Worm (Caenorhabditis elegans) whole organism, mixed stage, embryonic: ENCODE measurements around the gene C50C3.5.

Experiments used
- bed-3 ChIP-seq: fragments of 200-800 bp; sonication (Bioruptor generic); optimal IDR thresholded peaks from 3 replicates; lab custom pipeline; 2018; ENCODE audit warnings: mild to moderate bottlenecking, missing genetic modification characterization, moderate library complexity, missing compliant biosample characterization
- blmp-1 ChIP-seq: fragments of 150-350 bp; optimal IDR thresholded peaks from 2 replicates; lab custom pipeline; 2014; ENCODE audit warnings: missing biosample characterization, missing genetic modification characterization
- ceh-83 ChIP-seq: fragments of 200-800 bp; sonication (Bioruptor generic); optimal IDR thresholded peaks from 2 replicates; lab custom pipeline; 2018; ENCODE audit warnings: mild to moderate bottlenecking, missing genetic modification characterization, missing compliant biosample characterization
- elt-3 ChIP-seq: fragments of 150-350 bp; optimal IDR thresholded peaks from 2 replicates; lab custom pipeline; 2014; ENCODE audit warnings: missing biosample characterization, missing genetic modification characterization
- hlh-1 ChIP-seq: fragments of 150-350 bp; optimal IDR thresholded peaks from 2 replicates; lab custom pipeline; 2014; ENCODE audit warnings: missing biosample characterization, missing genetic modification reagents, missing genetic modification characterization
- lin-13 ChIP-seq: fragments of 150-350 bp; optimal IDR thresholded peaks from 2 replicates; lab custom pipeline; 2014; ENCODE audit warnings: missing biosample characterization, missing genetic modification characterization
- nhr-12 ChIP-seq: fragments of 150-350 bp; optimal IDR thresholded peaks from 2 replicates; lab custom pipeline; 2014; ENCODE audit warnings: missing biosample characterization, missing genetic modification characterization
- nhr-28 ChIP-seq: fragments of 150-350 bp; optimal IDR thresholded peaks from 2 replicates; lab custom pipeline; 2014; ENCODE audit warnings: missing biosample characterization, missing genetic modification characterization
- nhr-76 ChIP-seq: sonication (generic microtip); optimal IDR thresholded peaks from 2 replicates; lab custom pipeline; 2017; ENCODE audit warnings: missing biosample characterization, missing genetic modification characterization
- snpc-4 ChIP-seq: fragments of 150-350 bp; optimal IDR thresholded peaks from 2 replicates; lab custom pipeline; 2014; ENCODE audit warnings: missing biosample characterization, missing genetic modification characterization
- sptf-1 ChIP-seq: sonication (generic microtip); optimal IDR thresholded peaks from 2 replicates; lab custom pipeline; 2017; ENCODE audit warnings: mild to moderate bottlenecking, missing genetic modification characterization, moderate library complexity, missing compliant biosample characterization
- unc-39 ChIP-seq: fragments of 150-350 bp; optimal IDR thresholded peaks from 2 replicates; lab custom pipeline; 2014; ENCODE audit warnings: missing biosample characterization, missing genetic modification characterization
- unc-62 ChIP-seq: fragments of 150-350 bp; optimal IDR thresholded peaks from 2 replicates; lab custom pipeline; 2014; ENCODE audit warnings: missing biosample characterization, missing genetic modification reagents, missing genetic modification characterization

- TF ChIP-seq elt-3 (tag; lab: Kevin White, UChicago) (no peak), sptf-1 (tag; lab: Kevin White, UChicago) (no peak), nhr-76 (tag; lab: Kevin White, UChicago) (no peak), lin-13 (tag; lab: Kevin White, UChicago) (no peak), blmp-1 (no peak), ceh-83 (GFP tag; lab: Kevin White, UChicago) (no peak), unc-62 (no peak), unc-39 (no peak), snpc-4 (tag; lab: Kevin White, UChicago) (no peak), nhr-12 (tag; lab: Kevin White, UChicago) (no peak), bed-3 (GFP tag; lab: Kevin White, UChicago) (no peak), hlh-1 (no peak), nhr-28 (tag; lab: Kevin White, UChicago) (no peak)
Measured at ce11 chrIII:8224769-8225168, 45.7 kb downstream of the C50C3.5 start, which contains the start of gene mob-4.
